Fruit fly (Drosophila melanogaster): Measurements from ENCODE around the gene MTA1-like.

Gene MTA1-like

dm6 chr3R:5668928-5669739, 20.6 kb upstream of the MTA1-like start, which contains the start of the genes Xe7 and Atg17 (continued):
- peak; percentile 99 for TF ChIP-seq crol (GFP tag; IDR thresholded peaks at IDR 0.05)
- peak; percentile 86 for TF ChIP-seq CG31388 (GFP tag; optimal IDR thresholded peaks at IDR 0.05)
- TF ChIP-seq repo (GFP tag; optimal IDR thresholded peaks at IDR 0.05): peak; percentile 58
- peak; percentile 97 for TF ChIP-seq CG9932 (GFP tag; IDR thresholded peaks at IDR 0.05)
- peak; percentile 94 for TF ChIP-seq CG11093 (GFP tag; IDR thresholded peaks at IDR 0.05)
- TF ChIP-seq hb (GFP tag; IDR thresholded peaks at IDR 0.05; ENCODE audit: partially characterized antibody): peak; percentile 60; the same call in 1 of the 3 replicates
- peak; percentile 96 for TF ChIP-seq lilli (GFP tag; optimal IDR thresholded peaks at IDR 0.05)
- peak; percentile 83 for TF ChIP-seq Fer1 (GFP tag; optimal IDR thresholded peaks at IDR 0.05)
- peak; percentile 93 for TF ChIP-seq esg (GFP tag; conservative IDR thresholded peaks at IDR 0.05)
- TF ChIP-seq CG17912 (GFP tag; optimal IDR thresholded peaks at IDR 0.05): peak; percentile 62
- peak; percentile 68 for TF ChIP-seq CG34376 (GFP tag; optimal IDR thresholded peaks at IDR 0.05)
- no peak; the same call in 2 of the 3 replicates for TF ChIP-seq CG14860 (GFP tag; IDR thresholded peaks at IDR 0.05; ENCODE audit: partially characterized antibody)
- TF ChIP-seq sug (tag; optimal IDR thresholded peaks at IDR 0.05): peak; percentile 95
- peak; percentile 76 for TF ChIP-seq jing (GFP tag; optimal IDR thresholded peaks at IDR 0.05)
- TF ChIP-seq Elba2 (GFP tag; optimal IDR thresholded peaks at IDR 0.05): peak; percentile 66
- TF ChIP-seq CG10366 (GFP tag; IDR thresholded peaks at IDR 0.05): peak; percentile 91
- peak; percentile 42; the same call in 1 of the 2 replicates for TF ChIP-seq Doc2 (GFP tag; IDR thresholded peaks at IDR 0.05)
- TF ChIP-seq CG34422 (GFP tag; IDR thresholded peaks at IDR 0.05): peak; percentile 91
- TF ChIP-seq CG2116 (GFP tag; optimal IDR thresholded peaks at IDR 0.05): peak; percentile 97
- TF ChIP-seq prd (optimal IDR thresholded peaks at IDR 0.05): no peak
- TF ChIP-seq prd (GFP tag; IDR thresholded peaks at IDR 0.05): peak; percentile 96
- TF ChIP-seq Mes4 (GFP tag; optimal IDR thresholded peaks at IDR 0.05): peak; percentile 61
- TF ChIP-seq bab2 (GFP tag; optimal IDR thresholded peaks at IDR 0.05): peak; percentile 92
- TF ChIP-seq CG1602 (GFP tag; optimal IDR thresholded peaks at IDR 0.05): peak; percentile 94
- peak; percentile 90 for TF ChIP-seq unpg (GFP tag; optimal IDR thresholded peaks at IDR 0.05)
- peak; percentile 61 for TF ChIP-seq CrebB (tag; optimal IDR thresholded peaks at IDR 0.05)
- no peak for TF ChIP-seq CG14965 (GFP tag; optimal IDR thresholded peaks at IDR 0.05; ENCODE audit: borderline replicate concordance)
- no peak; the same call in 2 of the 3 replicates for TF ChIP-seq zen2 (GFP tag; IDR thresholded peaks at IDR 0.05; ENCODE audit: partially characterized antibody)
- TF ChIP-seq CG18476 (GFP tag; optimal IDR thresholded peaks at IDR 0.05): peak; percentile 81
- no peak for TF ChIP-seq z (GFP tag; IDR thresholded peaks at IDR 0.05)
- TF ChIP-seq Kr (GFP tag; optimal IDR thresholded peaks at IDR 0.05): no peak
- peak; percentile 73 for TF ChIP-seq cg (GFP tag; optimal IDR thresholded peaks at IDR 0.05)
- TF ChIP-seq nom (GFP tag; optimal IDR thresholded peaks at IDR 0.05): peak; percentile 31
- TF ChIP-seq rib (GFP tag; IDR thresholded peaks at IDR 0.05): peak; percentile 76; the same call in 1 of the 2 replicates
- peak; percentile 83 for TF ChIP-seq CG7556 (GFP tag; optimal IDR thresholded peaks at IDR 0.05)
- TF ChIP-seq CG2678 (tag; optimal IDR thresholded peaks at IDR 0.05): peak; percentile 94
- TF ChIP-seq CG6765 (GFP tag; optimal IDR thresholded peaks at IDR 0.05): peak; percentile 75
- TF ChIP-seq NC2α (GFP tag; optimal IDR thresholded peaks at IDR 0.05): peak; percentile 59
- peak; percentile 87 for TF ChIP-seq CG31224 (GFP tag; IDR thresholded peaks at IDR 0.05)
- peak; percentile 72 for TF ChIP-seq CG5245 (GFP tag; optimal IDR thresholded peaks at IDR 0.05)
- peak; percentile 67; the same call in 1 of the 2 replicates for TF ChIP-seq CG43689 (GFP tag; IDR thresholded peaks at IDR 0.05)
- TF ChIP-seq crc (GFP tag; optimal IDR thresholded peaks at IDR 0.05): peak; percentile 56
- TF ChIP-seq fd96Cb (tag; optimal IDR thresholded peaks at IDR 0.05): peak; percentile 93
- TF ChIP-seq CG2129 (GFP tag; IDR thresholded peaks at IDR 0.05; ENCODE audit: partially characterized antibody): peak; percentile 37; the same call in 1 of the 2 replicates
- peak; percentile 93 for TF ChIP-seq al (GFP tag; IDR thresholded peaks at IDR 0.05)
- TF ChIP-seq CG18764 (GFP tag; optimal IDR thresholded peaks at IDR 0.05): peak; percentile 86
- TF ChIP-seq bbx (GFP tag; IDR thresholded peaks at IDR 0.05; ENCODE audit: partially characterized antibody): 0 out of 2 replicates have a peak, but pooled peaks have one; percentile 25
- peak; percentile 87 for TF ChIP-seq jumu (GFP tag; optimal IDR thresholded peaks at IDR 0.05)
- peak; percentile 87 for TF ChIP-seq CG14014 (GFP tag; IDR thresholded peaks at IDR 0.05)
